Worm (Caenorhabditis elegans) whole organism, young adult: ENCODE results near the gene prdx-2.

Source experiments
- B0019.2 ChIP-seq: fragments of 200-800 bp; sonication (Bioruptor generic); conservative IDR thresholded peaks from 2 replicates; pipeline ENCODE4 v1.3.6; 2022; ENCODE audit warnings: missing genetic modification reagents, missing genetic modification characterization, missing compliant biosample characterization
- B0261.1 ChIP-seq: sonication (generic microtip); optimal IDR thresholded peaks from 2 replicates; lab custom pipeline; 2016; ENCODE audit warnings: mild to moderate bottlenecking, missing genetic modification characterization, moderate library complexity, missing compliant biosample characterization
- F23B12.7 ChIP-seq: sonication (generic microtip); optimal IDR thresholded peaks from 2 replicates; lab custom pipeline; 2017; ENCODE audit warnings: missing genetic modification characterization, mild to moderate bottlenecking, missing compliant biosample characterization, antibody characterized with exemption, moderate library complexity; ENCODE audit not compliant: insufficient read depth
- F33H1.4 ChIP-seq: fragments of 200-800 bp; sonication (Bioruptor generic); IDR thresholded peaks from 2 replicates; pipeline ENCODE4 v1.3.6; 2022; ENCODE audit warnings: missing genetic modification reagents, missing genetic modification characterization, missing compliant biosample characterization
- F49E8.2 ChIP-seq: sonication (generic microtip); optimal IDR thresholded peaks from 3 replicates; lab custom pipeline; 2017; ENCODE audit warnings: missing genetic modification characterization, mild to moderate bottlenecking, missing compliant biosample characterization, antibody characterized with exemption, moderate library complexity; ENCODE audit not compliant: insufficient read depth
- F55B11.4 ChIP-seq: sonication (generic microtip); optimal IDR thresholded peaks from 2 replicates; lab custom pipeline; 2016; ENCODE audit warnings: missing compliant biosample characterization, missing genetic modification characterization, borderline replicate concordance; ENCODE audit not compliant: insufficient read depth
- F57A8.1 ChIP-seq: fragments of 200-800 bp; sonication (Bioruptor generic); optimal IDR thresholded peaks from 2 replicates; lab custom pipeline; 2018; ENCODE audit warnings: mild to moderate bottlenecking, missing genetic modification characterization, moderate library complexity, missing compliant biosample characterization
- F57C9.4 ChIP-seq: sonication (generic microtip); optimal IDR thresholded peaks from 2 replicates; lab custom pipeline; 2017; ENCODE audit warnings: mild to moderate bottlenecking, missing genetic modification characterization, missing compliant biosample characterization
- Y79H2A.3 ChIP-seq: fragments of 200-800 bp; sonication (Bioruptor generic); conservative IDR thresholded peaks from 2 replicates; pipeline ENCODE4 v1.3.6; 2022; ENCODE audit warnings: missing genetic modification reagents, missing genetic modification characterization, missing compliant biosample characterization
- ama-1 ChIP-seq, 3 experiments: fragments of 150-350 bp in 1 of 3; sonication (generic microtip) in 2 of 3; optimal IDR thresholded peaks; 2 replicates each; lab custom pipeline; 2014 to 2018; ENCODE audit warnings: missing biosample characterization in 2 of 3, missing genetic modification characterization in 2 of 3, missing genetic modification reagents in 2 of 3
- aptf-2 ChIP-seq: fragments of 200-800 bp; sonication (Bioruptor generic); conservative IDR thresholded peaks from 2 replicates; pipeline ENCODE4 v1.3.6; 2022; ENCODE audit warnings: missing genetic modification reagents, missing genetic modification characterization, missing compliant biosample characterization
- cebp-2 ChIP-seq: fragments of 200-800 bp; sonication (Bioruptor generic); IDR thresholded peaks from 2 replicates; pipeline ENCODE4 v1.3.6; 2022; ENCODE audit warnings: missing genetic modification characterization, missing compliant biosample characterization
- ceh-40 ChIP-seq: fragments of 200-800 bp; sonication (Bioruptor generic); IDR thresholded peaks from 2 replicates; pipeline ENCODE4 v1.3.6; 2022; ENCODE audit warnings: missing genetic modification characterization, missing compliant biosample characterization
- ceh-58 ChIP-seq: fragments of 200-800 bp; sonication (Bioruptor generic); IDR thresholded peaks from 2 replicates; pipeline ENCODE4 v1.3.6; 2022; ENCODE audit warnings: missing genetic modification characterization, missing compliant biosample characterization
- egl-44 ChIP-seq: fragments of 200-800 bp; sonication (Bioruptor generic); IDR thresholded peaks from 2 replicates; pipeline ENCODE4 v1.3.6; 2022; ENCODE audit warnings: missing genetic modification reagents, missing genetic modification characterization, missing compliant biosample characterization
- egrh-3 ChIP-seq: fragments of 200-800 bp; sonication (Bioruptor generic); IDR thresholded peaks from 2 replicates; pipeline ENCODE4 v1.3.6; 2022; ENCODE audit warnings: missing genetic modification reagents, missing genetic modification characterization, missing compliant biosample characterization
- him-1 ChIP-seq: sonication (generic microtip); optimal IDR thresholded peaks from 2 replicates; lab custom pipeline; 2016; ENCODE audit warnings: missing genotype, missing genetic modification reagents, missing genetic modification characterization, missing compliant biosample characterization
- hlh-26 ChIP-seq: fragments of 200-800 bp; sonication (Bioruptor generic); conservative IDR thresholded peaks from 2 replicates; pipeline ENCODE4 v1.3.6; 2022; ENCODE audit warnings: missing genetic modification reagents, missing genetic modification characterization, missing compliant biosample characterization
- hmg-1.2 ChIP-seq: fragments of 200-800 bp; sonication (Bioruptor generic); IDR thresholded peaks from 2 replicates; pipeline ENCODE4 v1.3.6; 2022; ENCODE audit warnings: missing genetic modification reagents, missing genetic modification characterization, missing compliant biosample characterization
- lag-1 ChIP-seq: fragments of 200-800 bp; sonication (Bioruptor generic); IDR thresholded peaks from 2 replicates; pipeline ENCODE4 v1.3.6; 2022; ENCODE audit warnings: missing genetic modification reagents, missing genetic modification characterization, missing compliant biosample characterization
- lin-26 ChIP-seq: fragments of 200-800 bp; sonication (Bioruptor generic); IDR thresholded peaks from 2 replicates; pipeline ENCODE4 v1.3.6; 2022; ENCODE audit warnings: missing genetic modification reagents, missing genetic modification characterization, missing compliant biosample characterization
- lin-40 ChIP-seq: sonication (generic microtip); optimal IDR thresholded peaks from 2 replicates; lab custom pipeline; 2016; ENCODE audit warnings: missing genetic modification characterization, mild to moderate bottlenecking, missing compliant biosample characterization, missing genotype, missing genetic modification reagents
- lin-54 ChIP-seq: fragments of 200-800 bp; sonication (Bioruptor generic); optimal IDR thresholded peaks from 2 replicates; lab custom pipeline; 2018; ENCODE audit warnings: mild to moderate bottlenecking, missing genetic modification characterization, missing compliant biosample characterization
- lir-1 ChIP-seq: fragments of 200-800 bp; sonication (Bioruptor generic); conservative IDR thresholded peaks from 2 replicates; pipeline ENCODE4 v1.3.6; 2022; ENCODE audit warnings: missing genetic modification reagents, missing genetic modification characterization, missing compliant biosample characterization
- madf-3 ChIP-seq: fragments of 200-800 bp; sonication (Bioruptor generic); IDR thresholded peaks from 2 replicates; pipeline ENCODE4 v1.3.6; 2022; ENCODE audit warnings: missing genetic modification reagents, missing genetic modification characterization, missing compliant biosample characterization
- madf-8 ChIP-seq: fragments of 200-800 bp; sonication (Bioruptor generic); conservative IDR thresholded peaks from 2 replicates; pipeline ENCODE4 v1.3.6; 2022; ENCODE audit warnings: missing genetic modification reagents, missing genetic modification characterization, missing compliant biosample characterization
- mxl-1 ChIP-seq: sonication (generic microtip); optimal IDR thresholded peaks from 2 replicates; lab custom pipeline; 2016; ENCODE audit warnings: missing genetic modification characterization, missing compliant biosample characterization
- nhr-27 ChIP-seq: fragments of 200-800 bp; sonication (Bioruptor generic); optimal IDR thresholded peaks from 2 replicates; lab custom pipeline; 2018; ENCODE audit warnings: mild to moderate bottlenecking, missing genetic modification characterization, moderate library complexity, missing compliant biosample characterization
- nhr-90 ChIP-seq: sonication (generic microtip); optimal IDR thresholded peaks from 2 replicates; lab custom pipeline; 2016; ENCODE audit warnings: missing genotype, mild to moderate bottlenecking, missing genetic modification characterization, missing compliant biosample characterization
- pha-4 ChIP-seq: fragments of 150-350 bp; sonication (generic microtip); optimal IDR thresholded peaks from 2 replicates; lab custom pipeline; 2014; ENCODE audit warnings: missing biosample characterization, missing genetic modification reagents, missing genetic modification characterization
- repo-1 ChIP-seq: sonication (generic microtip); optimal IDR thresholded peaks from 2 replicates; lab custom pipeline; 2017; ENCODE audit warnings: mild to moderate bottlenecking, missing genetic modification characterization, missing compliant biosample characterization
- sdz-38 ChIP-seq: sonication (generic microtip); optimal IDR thresholded peaks from 2 replicates; lab custom pipeline; 2016; ENCODE audit warnings: missing genotype, missing genetic modification characterization, missing compliant biosample characterization
- snpc-3.4 ChIP-seq: sonication (generic microtip); optimal IDR thresholded peaks from 2 replicates; lab custom pipeline; 2017; ENCODE audit warnings: missing genetic modification characterization, mild to moderate bottlenecking, missing compliant biosample characterization, antibody characterized with exemption, moderate library complexity, missing genotype, missing genetic modification reagents
- snpc-4 ChIP-seq, 5 experiments: fragments of 150-350 bp in 1 of 5; sonication (generic microtip) in 4 of 5; optimal IDR thresholded peaks; 2 replicates each; lab custom pipeline; 2014 to 2018; ENCODE audit warnings: missing genetic modification characterization in 5 of 5, missing biosample characterization in 3 of 5, antibody characterized with exemption in 2 of 5, mild to moderate bottlenecking in 2 of 5, missing compliant biosample characterization in 2 of 5, missing genotype in 2 of 5, moderate library complexity in 2 of 5, missing genetic modification reagents in 1 of 5
- tlf-1 ChIP-seq: fragments of 200-800 bp; sonication (Bioruptor generic); optimal IDR thresholded peaks from 2 replicates; lab custom pipeline; 2018; ENCODE audit warnings: mild to moderate bottlenecking, missing genetic modification characterization, missing compliant biosample characterization
- zim-3 ChIP-seq: sonication (generic microtip); optimal IDR thresholded peaks from 2 replicates; lab custom pipeline; 2017; ENCODE audit warnings: mild to moderate bottlenecking, missing genetic modification characterization, moderate library complexity, missing compliant biosample characterization
- ztf-26 ChIP-seq: sonication (generic microtip); optimal IDR thresholded peaks from 2 replicates; lab custom pipeline; 2017; ENCODE audit warnings: missing genetic modification characterization, missing compliant biosample characterization

Gene prdx-2

DNA sequence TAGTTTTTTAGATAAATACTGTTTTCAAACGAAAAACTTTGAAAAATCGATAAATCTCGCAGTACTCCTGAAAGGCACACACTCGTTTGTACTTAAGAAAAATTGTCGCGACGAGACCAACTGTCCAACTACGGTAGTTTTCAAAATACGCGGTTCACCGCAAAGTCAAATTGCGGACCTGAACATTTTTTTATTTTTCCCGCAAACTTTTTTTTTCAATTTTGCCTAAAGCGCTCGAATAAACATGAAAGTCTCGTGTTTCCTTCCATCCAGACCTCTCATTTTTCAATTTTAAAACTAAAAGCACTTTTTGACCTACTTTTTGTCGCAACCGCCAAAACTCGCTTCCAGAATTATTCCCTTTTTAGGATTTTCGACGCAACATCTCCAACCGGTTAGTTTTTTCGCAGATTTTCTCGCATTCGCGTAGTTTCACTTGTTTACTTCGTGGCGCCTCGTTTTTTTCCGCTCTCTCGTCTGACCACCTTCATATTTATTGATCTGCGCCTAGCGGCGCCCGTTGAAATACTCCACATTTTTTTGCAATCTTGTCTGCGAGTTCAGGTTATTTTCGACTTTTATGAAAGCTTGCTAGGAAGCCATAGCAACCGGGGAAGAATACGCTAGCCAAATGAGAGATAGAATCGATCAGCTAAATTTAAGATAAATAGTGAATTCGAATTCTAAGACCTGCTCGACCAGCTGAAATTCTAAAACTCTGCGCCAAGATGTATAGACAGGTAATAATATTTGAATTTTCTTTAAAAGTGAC is at the start of gene prdx-2 (continued):
- TF ChIP-seq zim-3 (no peak), hlh-26 (GFP tag; lab: Robert Waterston, UW) (no peak), madf-8 (GFP tag; lab: Robert Waterston, UW) (peak; percentile 89), sdz-38 (no peak), repo-1 (tag; lab: Kevin White, UChicago) (no peak), him-1 (peak; percentile 25), egl-44 (no peak), tlf-1 (GFP tag; lab: Kevin White, UChicago) (peak; percentile 81), F57C9.4 (tag; lab: Kevin White, UChicago) (no peak), F33H1.4 (GFP tag; lab: Robert Waterston, UW) (peak; percentile 90), aptf-2 (GFP tag; lab: Robert Waterston, UW) (peak; percentile 37; the same call in 1 of the 2 replicates), ceh-40 (GFP tag; lab: Robert Waterston, UW) (no peak), egrh-3 (GFP tag; lab: Robert Waterston, UW) (no peak), lin-26 (GFP tag; lab: Robert Waterston, UW) (no peak), F49E8.2 (tag; lab: Kevin White, UChicago) (peak; percentile 16), lin-54 (peak; percentile 75), B0019.2 (GFP tag; lab: Robert Waterston, UW) (peak; percentile 73), ceh-58 (no peak), mxl-1 (no peak), F55B11.4 (tag; lab: Kevin White, UChicago) (no peak), nhr-90 (tag; lab: Kevin White, UChicago) (no peak), lir-1 (GFP tag; lab: Robert Waterston, UW) (no peak; the same call in 1 of the 2 replicates), pha-4 (tag; lab: Kevin White, UChicago) (no peak), B0261.1 (no peak), nhr-27 (tag; lab: Kevin White, UChicago) (no peak), ama-1 (optimal IDR thresholded peaks at IDR 0.05; lab: Kevin White, UChicago) (no peak), ama-1 (GFP tag; optimal IDR thresholded peaks at IDR 0.05; lab: Kevin White, UChicago) (no peak), F57A8.1 (no peak), madf-3 (GFP tag; lab: Robert Waterston, UW) (peak; percentile 86; the same call in 1 of the 2 replicates), snpc-3.4 (tag; lab: Kevin White, UChicago) (peak; percentile 35), ztf-26 (tag; lab: Kevin White, UChicago) (no peak), cebp-2 (GFP tag; lab: Robert Waterston, UW) (no peak), lin-40 (tag; lab: Kevin White, UChicago) (no peak)

DNA sequence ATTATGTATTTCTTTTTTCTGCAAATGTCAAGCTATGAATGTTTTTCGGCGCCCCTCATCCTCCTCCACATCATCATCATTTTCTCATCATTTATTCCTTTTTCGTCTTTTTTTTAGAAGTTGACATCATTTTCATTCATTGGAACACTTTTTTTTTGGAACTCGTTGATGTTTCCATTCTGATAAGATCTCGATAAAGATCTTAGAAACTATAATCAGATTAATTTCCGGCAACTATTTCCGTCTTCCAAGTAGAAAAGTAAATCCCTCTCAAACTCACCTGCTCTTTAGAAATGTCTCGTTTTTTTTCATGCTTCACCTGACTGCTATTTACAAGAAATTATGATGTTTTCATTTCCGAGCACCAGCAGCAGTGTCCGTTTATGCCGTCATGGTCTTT is 49.1 kb upstream of the prdx-2 start:
- TF ChIP-seq hmg-1.2 (GFP tag; lab: Robert Waterston, UW) (no peak), him-1 (no peak), Y79H2A.3 (no peak), lag-1 (no peak), madf-3 (GFP tag; lab: Robert Waterston, UW) (no peak), egrh-3 (GFP tag; lab: Robert Waterston, UW) (no peak), snpc-4 (GFP tag; optimal IDR thresholded peaks at IDR 0.05; lab: Kevin White, UChicago) (no peak), snpc-4 (tag; optimal IDR thresholded peaks at IDR 0.05; lab: Kevin White, UChicago) (no peak), F23B12.7 (tag; lab: Kevin White, UChicago) (no peak)
